Fruit fly (Drosophila melanogaster) whole organism: ENCODE measurements around the gene CycT.
A peak's percentile ranks its signal among the peaks of the same experiment; 100 is the strongest.

Experiments used
- CG8478 ChIP-seq: fragments of >200 bp; optimal IDR thresholded peaks from 2 replicates; lab custom pipeline; 2018; ENCODE audit warnings: inconsistent platforms
- Dll ChIP-seq: fragments of >200 bp; optimal IDR thresholded peaks from 2 replicates; lab custom pipeline; 2017
- EcR ChIP-seq, 2 experiments: fragments of >200 bp; optimal IDR thresholded peaks; 2 replicates each; lab custom pipeline; 2017; ENCODE audit warnings: missing biosample characterization in 2 of 2, missing genetic modification characterization in 2 of 2, missing genetic modification reagents in 2 of 2
- pan ChIP-seq: fragments of >200 bp; optimal IDR thresholded peaks from 2 replicates; lab custom pipeline; 2017
- psq ChIP-seq: fragments of >200 bp; optimal IDR thresholded peaks from 2 replicates; lab custom pipeline; 2017
- usp ChIP-seq: fragments of >200 bp; optimal IDR thresholded peaks from 2 replicates; lab custom pipeline; 2017; ENCODE audit warnings: missing biosample characterization, missing genetic modification characterization, mixed read lengths

CycT gene

dm6 chr3L:17572090-17572489 lies 14.5 kb upstream of the CycT start:
- no peak for TF ChIP-seq usp (GFP tag; lab: Kevin White, UChicago)
- no peak for TF ChIP-seq Dll
- TF ChIP-seq pan (lab: Kevin White, UChicago): no peak
- TF ChIP-seq psq (lab: Kevin White, UChicago): no peak
- no peak for TF ChIP-seq CG8478
- TF ChIP-seq EcR (GFP tag; optimal IDR thresholded peaks at IDR 0.05; lab: Kevin White, UChicago): no peak

dm6 chr3L:17570547-17570873 lies 12.9 kb upstream of the CycT start:
- no peak for TF ChIP-seq Dll
- no peak for TF ChIP-seq CG8478
- no peak for TF ChIP-seq usp (GFP tag; lab: Kevin White, UChicago)
- TF ChIP-seq EcR (GFP tag; optimal IDR thresholded peaks at IDR 0.05; lab: Kevin White, UChicago): no peak
- TF ChIP-seq pan (lab: Kevin White, UChicago): no peak
- no peak for TF ChIP-seq psq (lab: Kevin White, UChicago)

dm6 chr3L:17569737-17570546 lies 12.4 kb upstream of the CycT start:
- TF ChIP-seq usp (GFP tag; lab: Kevin White, UChicago): no peak
- TF ChIP-seq psq (lab: Kevin White, UChicago): no peak
- TF ChIP-seq EcR (GFP tag; optimal IDR thresholded peaks at IDR 0.05; lab: Kevin White, UChicago): peak; percentile 37 to 55
- peak; percentile 77 for TF ChIP-seq Dll
- no peak for TF ChIP-seq pan (lab: Kevin White, UChicago)
- TF ChIP-seq CG8478: peak; percentile 61

- TF ChIP-seq CG8478 (no peak), psq (lab: Kevin White, UChicago) (no peak), EcR (GFP tag; optimal IDR thresholded peaks at IDR 0.05; lab: Kevin White, UChicago) (no peak), pan (lab: Kevin White, UChicago) (no peak), Dll (no peak), usp (GFP tag; lab: Kevin White, UChicago) (no peak)
These were observed 11.1 kb upstream of the CycT start for dm6 chr3L:17568698-17569097.

dm6 chr3L:17566335-17567242 lies 9.0 kb upstream of the CycT start:
- no peak for TF ChIP-seq pan (lab: Kevin White, UChicago)
- no peak for TF ChIP-seq psq (lab: Kevin White, UChicago)
- TF ChIP-seq CG8478: no peak
- TF ChIP-seq EcR (GFP tag; optimal IDR thresholded peaks at IDR 0.05; lab: Kevin White, UChicago): peak in 1 of 2 experiments; percentile 44

dm6 chr3L:17563536-17564257 lies 6.1 kb upstream of the CycT start:
- TF ChIP-seq Dll: peak; percentile 99
- no peak for TF ChIP-seq pan (lab: Kevin White, UChicago)

dm6 chr3L:17563133-17563532 lies 5.5 kb upstream of the CycT start:
- TF ChIP-seq Dll (no peak), CG8478 (no peak), psq (lab: Kevin White, UChicago) (no peak), EcR (GFP tag; optimal IDR thresholded peaks at IDR 0.05; lab: Kevin White, UChicago) (no peak), usp (GFP tag; lab: Kevin White, UChicago) (no peak), pan (lab: Kevin White, UChicago) (no peak)

dm6 chr3L:17562263-17562662 lies 4.7 kb upstream of the CycT start:
- TF ChIP-seq CG8478 (no peak), pan (lab: Kevin White, UChicago) (no peak), psq (lab: Kevin White, UChicago) (no peak), EcR (GFP tag; optimal IDR thresholded peaks at IDR 0.05; lab: Kevin White, UChicago) (no peak), usp (GFP tag; lab: Kevin White, UChicago) (no peak), Dll (no peak)

dm6 chr3L:17555794-17556193 lies 1.8 kb downstream of the CycT start:
- TF ChIP-seq usp (GFP tag; lab: Kevin White, UChicago) (no peak), CG8478 (no peak), psq (lab: Kevin White, UChicago) (no peak), Dll (no peak), EcR (GFP tag; optimal IDR thresholded peaks at IDR 0.05; lab: Kevin White, UChicago) (no peak), pan (lab: Kevin White, UChicago) (no peak)

- TF ChIP-seq EcR (GFP tag; optimal IDR thresholded peaks at IDR 0.05; lab: Kevin White, UChicago): no peak
- no peak for TF ChIP-seq psq (lab: Kevin White, UChicago)
- no peak for TF ChIP-seq usp (GFP tag; lab: Kevin White, UChicago)
- TF ChIP-seq pan (lab: Kevin White, UChicago): no peak
- TF ChIP-seq CG8478: no peak
- TF ChIP-seq Dll: no peak
These were observed 8.3 kb downstream of the CycT start, which contains the start of the genes Jon74E and CG7542 for dm6 chr3L:17549049-17549876. Gene Jon74E (minus strand): TSS chr3L:17549127. Gene CG7542 (plus strand): TSS chr3L:17549826.

- TF ChIP-seq psq (lab: Kevin White, UChicago): no peak
- TF ChIP-seq pan (lab: Kevin White, UChicago): no peak
- no peak for TF ChIP-seq usp (GFP tag; lab: Kevin White, UChicago)
- no peak for TF ChIP-seq EcR (GFP tag; optimal IDR thresholded peaks at IDR 0.05; lab: Kevin White, UChicago)
- TF ChIP-seq Dll: no peak
- no peak for TF ChIP-seq CG8478
These were observed 17.6 kb downstream of the CycT start for dm6 chr3L:17540004-17540403.
